Worm (Caenorhabditis elegans): ENCODE measurements around the gene trcs-2.

- no peak for TF ChIP-seq cog-1 (tag; optimal IDR thresholded peaks at IDR 0.05)
- no peak for TF ChIP-seq tab-1 (GFP tag; IDR thresholded peaks at IDR 0.05)
- TF ChIP-seq klf-2 (GFP tag; conservative IDR thresholded peaks at IDR 0.05): no peak
These were observed 16.0 kb downstream of the trcs-2 start for ce11 chrII:8738244-8738643.

All from whole organism, midembryonic.